Fruit fly (Drosophila melanogaster) whole organism, embryonic: ENCODE measurements around the gene CG34303.

Source experiments
- ATbp ChIP-seq: fragments of 200-800 bp; sonication (Bioruptor generic); optimal IDR thresholded peaks from 2 replicates; lab custom pipeline; 2017; ENCODE audit warnings: missing biosample characterization, mild to moderate bottlenecking, missing genetic modification characterization, missing genetic modification reagents
- CG10462 ChIP-seq: fragments of 200-800 bp; sonication (Bioruptor generic); optimal IDR thresholded peaks from 2 replicates; lab custom pipeline; 2016; ENCODE audit warnings: missing biosample characterization, missing genetic modification characterization
- CG11695 ChIP-seq: fragments of 200-800 bp; sonication (Bioruptor generic); IDR thresholded peaks from 3 replicates; pipeline ENCODE4 v1.3.6; 2022; ENCODE audit warnings: missing biosample characterization, missing genetic modification characterization
- CG14710 ChIP-seq: fragments of 200-800 bp; sonication (Bioruptor generic); optimal IDR thresholded peaks from 3 replicates; lab custom pipeline; 2019; ENCODE audit warnings: missing biosample characterization, mild to moderate bottlenecking, missing genetic modification characterization, moderate library complexity
- CG14860 ChIP-seq: fragments of 200-800 bp; sonication (Bioruptor generic); IDR thresholded peaks from 3 replicates; pipeline ENCODE4 v1.3.6; 2022; ENCODE audit warnings: missing biosample characterization, missing genetic modification characterization; ENCODE audit not compliant: partially characterized antibody
- CG15479 ChIP-seq: fragments of 200-800 bp; sonication (Bioruptor generic); optimal IDR thresholded peaks from 3 replicates; lab custom pipeline; 2019; ENCODE audit warnings: missing biosample characterization, mild to moderate bottlenecking, missing genetic modification characterization, moderate library complexity
- CG1603 ChIP-seq: fragments of 200-800 bp; sonication (Bioruptor generic); optimal IDR thresholded peaks from 2 replicates; lab custom pipeline; 2019; ENCODE audit warnings: missing biosample characterization, mild to moderate bottlenecking, missing genetic modification characterization, moderate library complexity
- CG17328 ChIP-seq: fragments of 200-800 bp; sonication (Bioruptor generic); IDR thresholded peaks from 2 replicates; pipeline ENCODE4 v1.3.6; 2022; ENCODE audit warnings: missing biosample characterization, missing genetic modification characterization
- CG17385 ChIP-seq: fragments of 200-800 bp; sonication (Bioruptor generic); optimal IDR thresholded peaks from 3 replicates; lab custom pipeline; 2018; ENCODE audit warnings: missing biosample characterization, mild to moderate bottlenecking, missing genetic modification characterization
- CG2120 ChIP-seq: fragments of 200-800 bp; sonication (Bioruptor generic); optimal IDR thresholded peaks from 3 replicates; lab custom pipeline; 2016; ENCODE audit warnings: missing biosample characterization, missing genetic modification characterization
- CG2889 ChIP-seq: fragments of 200-800 bp; sonication (Bioruptor generic); IDR thresholded peaks from 3 replicates; pipeline ENCODE4 v1.3.6; 2022; ENCODE audit warnings: missing biosample characterization, missing genetic modification characterization
- CG30403 ChIP-seq: fragments of 200-800 bp; sonication (Bioruptor generic); optimal IDR thresholded peaks from 3 replicates; lab custom pipeline; 2016; ENCODE audit warnings: missing biosample characterization, missing genetic modification characterization
- CG31441 ChIP-seq: fragments of 200-800 bp; sonication (Bioruptor generic); IDR thresholded peaks from 2 replicates; pipeline ENCODE4 v1.3.6; 2022; ENCODE audit warnings: missing biosample characterization, missing genetic modification characterization
- CG33557 ChIP-seq: fragments of 200-800 bp; sonication (Bioruptor generic); optimal IDR thresholded peaks from 2 replicates; lab custom pipeline; 2019; ENCODE audit warnings: missing biosample characterization, mild to moderate bottlenecking, missing genetic modification characterization, moderate library complexity
- CG34376 ChIP-seq: fragments of 200-800 bp; sonication (Bioruptor generic); optimal IDR thresholded peaks from 2 replicates; lab custom pipeline; 2018; ENCODE audit warnings: missing biosample characterization, mild to moderate bottlenecking, missing genetic modification characterization
- CG5953 ChIP-seq: fragments of 200-800 bp; sonication (Bioruptor generic); IDR thresholded peaks from 2 replicates; pipeline ENCODE4 v1.3.6; 2022; ENCODE audit warnings: missing biosample characterization, missing genetic modification characterization
- CG7357 ChIP-seq: fragments of 200-800 bp; sonication (Bioruptor generic); IDR thresholded peaks from 3 replicates; pipeline ENCODE4 v1.3.6; 2022; ENCODE audit warnings: missing biosample characterization, missing genetic modification characterization
- CG7556 ChIP-seq: fragments of 200-800 bp; sonication (Bioruptor generic); optimal IDR thresholded peaks from 2 replicates; lab custom pipeline; 2017; ENCODE audit warnings: missing biosample characterization, mild to moderate bottlenecking, missing genetic modification characterization
- CG8281 ChIP-seq: fragments of 200-800 bp; sonication (Bioruptor generic); optimal IDR thresholded peaks from 2 replicates; lab custom pipeline; 2018; ENCODE audit warnings: missing biosample characterization, mild to moderate bottlenecking, missing genetic modification characterization, moderate library complexity
- CG9609 ChIP-seq: fragments of 200-800 bp; sonication (Bioruptor generic); optimal IDR thresholded peaks from 3 replicates; lab custom pipeline; 2016; ENCODE audit warnings: missing biosample characterization, missing genetic modification characterization
- CG9817 ChIP-seq: fragments of 200-800 bp; sonication (Bioruptor generic); optimal IDR thresholded peaks from 2 replicates; lab custom pipeline; 2018; ENCODE audit warnings: missing biosample characterization, mild to moderate bottlenecking, missing genetic modification characterization, moderate library complexity
- Camta ChIP-seq: fragments of 200-800 bp; sonication (Bioruptor generic); optimal IDR thresholded peaks from 2 replicates; lab custom pipeline; 2016; ENCODE audit warnings: missing biosample characterization, missing genetic modification characterization
- D19A ChIP-seq: fragments of 200-800 bp; optimal IDR thresholded peaks from 3 replicates; lab custom pipeline; 2019; ENCODE audit warnings: missing biosample characterization, mild to moderate bottlenecking, missing genetic modification characterization, moderate library complexity
- Dad ChIP-seq: fragments of 200-800 bp; sonication (Bioruptor generic); optimal IDR thresholded peaks from 3 replicates; lab custom pipeline; 2016; ENCODE audit warnings: missing biosample characterization, missing genetic modification characterization
- Dbx ChIP-seq: fragments of 200-800 bp; sonication (Bioruptor generic); IDR thresholded peaks from 3 replicates; pipeline ENCODE4 v1.3.6; 2022; ENCODE audit warnings: missing biosample characterization, missing genetic modification characterization
- Eip74EF ChIP-seq, 2 experiments: fragments of 200-800 bp in 1 of 2; fragments of >200 bp in 1 of 2; sonication (Bioruptor generic) in 1 of 2; optimal IDR thresholded peaks; 2 replicates each; lab custom pipeline; 2017 to 2019; ENCODE audit warnings: missing biosample characterization in 2 of 2, missing genetic modification characterization in 2 of 2, mild to moderate bottlenecking in 1 of 2, moderate library complexity in 1 of 2
- Elba2 ChIP-seq: fragments of 200-800 bp; sonication (Bioruptor generic); optimal IDR thresholded peaks from 3 replicates; lab custom pipeline; 2016; ENCODE audit warnings: missing biosample characterization, missing genetic modification characterization
- Fer1 ChIP-seq: fragments of 200-800 bp; sonication (Bioruptor generic); optimal IDR thresholded peaks from 2 replicates; lab custom pipeline; 2017; ENCODE audit warnings: missing biosample characterization, mild to moderate bottlenecking, missing genetic modification characterization
- Lim3 ChIP-seq: fragments of 200-800 bp; sonication (Bioruptor generic); IDR thresholded peaks from 2 replicates; pipeline ENCODE4 v1.3.6; 2022; ENCODE audit warnings: missing biosample characterization, missing genetic modification characterization
- NC2α ChIP-seq: fragments of 200-800 bp; sonication (Bioruptor generic); optimal IDR thresholded peaks from 2 replicates; lab custom pipeline; 2016; ENCODE audit warnings: missing biosample characterization, missing genetic modification characterization
- NFAT ChIP-seq: fragments of 200-800 bp; sonication (Bioruptor generic); IDR thresholded peaks from 2 replicates; pipeline ENCODE4 v1.3.6; 2022; ENCODE audit warnings: missing biosample characterization, missing genetic modification characterization
- Pdp1 ChIP-seq, 2 experiments: fragments of 200-800 bp; sonication (Bioruptor generic); optimal IDR thresholded peaks; 3 replicates each; lab custom pipeline; 2016; ENCODE audit warnings: missing biosample characterization in 2 of 2, missing genetic modification characterization in 2 of 2, mild to moderate bottlenecking in 1 of 2, moderate library complexity in 1 of 2
- Rfx ChIP-seq: fragments of 200-800 bp; sonication (Bioruptor generic); IDR thresholded peaks from 2 replicates; pipeline ENCODE4 v1.3.6; 2022; ENCODE audit warnings: missing biosample characterization, missing genetic modification characterization
- amos ChIP-seq: fragments of 200-800 bp; sonication (Bioruptor generic); IDR thresholded peaks from 2 replicates; pipeline ENCODE4 v1.3.6; 2022; ENCODE audit warnings: missing biosample characterization, missing genetic modification characterization; ENCODE audit not compliant: partially characterized antibody
- ase ChIP-seq: fragments of 200-800 bp; sonication (Bioruptor generic); IDR thresholded peaks from 3 replicates; pipeline ENCODE4 v1.3.6; 2022; ENCODE audit warnings: missing biosample characterization, missing genetic modification characterization
- az2 ChIP-seq: fragments of 200-800 bp; sonication (Bioruptor generic); optimal IDR thresholded peaks from 3 replicates; lab custom pipeline; 2016; ENCODE audit warnings: missing biosample characterization, missing genetic modification characterization
- dm ChIP-seq: fragments of 200-800 bp; sonication (Bioruptor generic); optimal IDR thresholded peaks from 3 replicates; lab custom pipeline; 2016; ENCODE audit warnings: missing biosample characterization, missing genetic modification characterization
- dmrt99B ChIP-seq: fragments of 200-800 bp; sonication (Bioruptor generic); optimal IDR thresholded peaks from 2 replicates; lab custom pipeline; 2018; ENCODE audit warnings: missing biosample characterization, mild to moderate bottlenecking, missing genetic modification characterization, moderate library complexity
- ewg ChIP-seq: fragments of 200-800 bp; sonication (Bioruptor generic); optimal IDR thresholded peaks from 3 replicates; lab custom pipeline; 2017; ENCODE audit warnings: mild to moderate bottlenecking, missing biosample characterization, missing genetic modification reagents, missing genetic modification characterization
- gro ChIP-seq: fragments of 200-800 bp; sonication (Bioruptor generic); optimal IDR thresholded peaks from 2 replicates; lab custom pipeline; 2016; ENCODE audit warnings: missing biosample characterization, missing genetic modification characterization
- gt ChIP-seq: fragments of 200-800 bp; sonication (Bioruptor generic); IDR thresholded peaks from 2 replicates; pipeline ENCODE4 v1.3.6; 2022; ENCODE audit warnings: missing biosample characterization, missing genetic modification characterization
- hb ChIP-seq: fragments of 200-800 bp; sonication (Bioruptor generic); IDR thresholded peaks from 3 replicates; pipeline ENCODE4 v1.3.6; 2022; ENCODE audit warnings: missing biosample characterization, missing genetic modification characterization; ENCODE audit not compliant: partially characterized antibody
- pan ChIP-seq, 4 experiments: fragments of >200 bp in 3 of 4; fragments of 200-800 bp in 1 of 4; sonication (Bioruptor generic) in 1 of 4; optimal IDR thresholded peaks in 3 of 4; IDR thresholded peaks in 1 of 4; 2 replicates each; pipeline versions ENCODE4 v1.3.6 to Lab custom; 2017 to 2022; ENCODE audit warnings: missing biosample characterization in 2 of 4, missing genetic modification characterization in 2 of 4, mixed read lengths in 1 of 4
- pfk ChIP-seq: fragments of 200-800 bp; sonication (Bioruptor generic); optimal IDR thresholded peaks from 2 replicates; lab custom pipeline; 2018; ENCODE audit warnings: missing biosample characterization, mild to moderate bottlenecking, missing genetic modification characterization, moderate library complexity
- phol ChIP-seq: fragments of 200-800 bp; sonication (Bioruptor generic); optimal IDR thresholded peaks from 3 replicates; lab custom pipeline; 2018; ENCODE audit warnings: missing biosample characterization, mild to moderate bottlenecking, missing genetic modification characterization, moderate library complexity
- salm ChIP-seq: fragments of 200-800 bp; sonication (Bioruptor generic); optimal IDR thresholded peaks from 2 replicates; lab custom pipeline; 2018; ENCODE audit warnings: missing biosample characterization, mild to moderate bottlenecking, missing genetic modification characterization
- schlank ChIP-seq: fragments of 200-800 bp; sonication (Bioruptor generic); optimal IDR thresholded peaks from 2 replicates; lab custom pipeline; 2018; ENCODE audit warnings: missing biosample characterization, mild to moderate bottlenecking, missing genetic modification characterization
- sd ChIP-seq: fragments of 200-800 bp; sonication (Bioruptor generic); optimal IDR thresholded peaks from 3 replicates; lab custom pipeline; 2018; ENCODE audit warnings: missing biosample characterization, mild to moderate bottlenecking, missing genetic modification characterization, moderate library complexity
- slbo ChIP-seq: fragments of 200-800 bp; sonication (Bioruptor generic); IDR thresholded peaks from 2 replicates; pipeline ENCODE4 v1.3.6; 2022; ENCODE audit warnings: missing biosample characterization, missing genetic modification characterization
- vvl ChIP-seq: fragments of 200-800 bp; sonication (Bioruptor generic); IDR thresholded peaks from 2 replicates; pipeline ENCODE4 v1.3.6; 2022; ENCODE audit warnings: missing biosample characterization, missing genetic modification characterization
- zfh1 ChIP-seq: fragments of 200-800 bp; sonication (Bioruptor generic); IDR thresholded peaks from 3 replicates; pipeline ENCODE4 v1.3.6; 2022; ENCODE audit warnings: missing biosample characterization, missing genetic modification characterization

The CG34303 gene

DNA sequence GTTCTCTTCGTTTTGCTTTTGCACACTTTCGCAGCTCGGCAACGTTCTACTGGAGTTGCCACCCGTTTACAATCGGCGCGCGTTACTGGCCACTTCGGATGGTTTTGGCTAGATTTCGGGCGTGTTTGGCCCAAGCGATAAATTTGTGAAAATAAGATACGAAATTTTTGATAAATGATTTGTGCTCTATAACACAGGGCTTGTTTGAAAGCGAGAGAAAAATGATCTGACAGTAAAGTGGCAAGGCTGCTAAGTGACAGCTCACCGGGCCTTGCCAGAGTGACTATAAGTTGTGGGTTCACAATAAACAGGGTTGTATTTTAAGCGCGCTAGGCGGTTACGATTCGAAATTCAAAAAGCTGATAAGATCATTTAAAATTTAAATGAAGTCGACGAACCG is 41.7 kb downstream of the CG34303 start, which contains the start of gene Fmr1 (continued):
- TF ChIP-seq CG30403: peak; percentile 58
- no peak for TF ChIP-seq gt (GFP tag; lab: Robert Waterston, UW)
- no peak for TF ChIP-seq CG34376 (GFP tag; lab: Kevin White, UChicago)
- TF ChIP-seq NFAT (GFP tag; lab: Robert Waterston, UW): peak; percentile 46; the same call in 1 of the 2 replicates
- no peak for TF ChIP-seq salm (tag; lab: Kevin White, UChicago)
- TF ChIP-seq CG9817 (tag; lab: Kevin White, UChicago): peak; percentile 71
- peak; percentile 39 for TF ChIP-seq NC2α
- TF ChIP-seq CG31441: peak; percentile 39; the same call in 1 of the 2 replicates
- no peak for TF ChIP-seq dmrt99B (tag; lab: Kevin White, UChicago)
- TF ChIP-seq CG33557 (GFP tag; lab: Kevin White, UChicago): no peak
- no peak for TF ChIP-seq pfk
- peak; percentile 1 for TF ChIP-seq CG10462 (GFP tag; lab: Kevin White, UChicago)
- no peak for TF ChIP-seq CG17385 (GFP tag; lab: Kevin White, UChicago)
- TF ChIP-seq Eip74EF (GFP tag; optimal IDR thresholded peaks at IDR 0.05; lab: Kevin White, UChicago): no peak
- TF ChIP-seq CG9609 (GFP tag; lab: Kevin White, UChicago): peak; percentile 64
- TF ChIP-seq CG14860: no peak
- TF ChIP-seq CG14710 (tag; lab: Kevin White, UChicago): peak; percentile 87
- TF ChIP-seq ewg (GFP tag; lab: Kevin White, UChicago): peak; percentile 53
- peak; percentile 73 for TF ChIP-seq Dad
- TF ChIP-seq slbo: peak; percentile 62
- TF ChIP-seq amos (GFP tag; lab: Robert Waterston, UW): 0 out of 2 replicates have a peak, but pooled peaks have one; percentile 38
- TF ChIP-seq CG17328: peak; percentile 26; the same call in 1 of the 2 replicates
- peak; percentile 12 for TF ChIP-seq ATbp
- no peak for TF ChIP-seq ase
- peak; percentile 91 for TF ChIP-seq CG1603 (tag; lab: Kevin White, UChicago)
- TF ChIP-seq CG11695 (GFP tag; lab: Robert Waterston, UW): no peak
- TF ChIP-seq hb (GFP tag; lab: Robert Waterston, UW): no peak
- peak; percentile 60 for TF ChIP-seq Camta
- TF ChIP-seq Lim3 (GFP tag; lab: Robert Waterston, UW): no peak
- peak; percentile 26 for TF ChIP-seq az2 (GFP tag; lab: Kevin White, UChicago)
- TF ChIP-seq CG5953 (GFP tag; lab: Robert Waterston, UW): no peak
- TF ChIP-seq zfh1 (GFP tag; lab: Robert Waterston, UW): peak; percentile 31; the same call in 1 of the 3 replicates
- TF ChIP-seq CG2889 (GFP tag; lab: Robert Waterston, UW): no peak
- TF ChIP-seq Dbx: peak; percentile 37; the same call in 1 of the 3 replicates
- no peak for TF ChIP-seq CG7357 (GFP tag; lab: Robert Waterston, UW)
- TF ChIP-seq CG2120 (GFP tag; lab: Kevin White, UChicago): peak; percentile 72
- TF ChIP-seq sd (tag; lab: Kevin White, UChicago): no peak
- TF ChIP-seq CG8281: no peak

- TF ChIP-seq pan (optimal IDR thresholded peaks at IDR 0.05; lab: Kevin White, UChicago): no peak
- peak in 1 of 2 experiments; percentile 34 for TF ChIP-seq pan (GFP tag; optimal IDR thresholded peaks at IDR 0.05 in 1 of 2, IDR thresholded peaks at IDR 0.05 in 1 of 2)
- TF ChIP-seq D19A: peak; percentile 94
- no peak for TF ChIP-seq schlank (tag; lab: Kevin White, UChicago)
- TF ChIP-seq gro: no peak
- TF ChIP-seq CG7556 (GFP tag; lab: Kevin White, UChicago): peak; percentile 3
- TF ChIP-seq vvl (GFP tag; lab: Robert Waterston, UW): peak; percentile 84
- no peak for TF ChIP-seq phol (tag; lab: Kevin White, UChicago)
- TF ChIP-seq Rfx (GFP tag; lab: Robert Waterston, UW): peak; percentile 52; the same call in 1 of the 2 replicates
- peak; percentile 56 for TF ChIP-seq Fer1 (GFP tag; lab: Kevin White, UChicago)
- peak; percentile 26 for TF ChIP-seq CG15479 (GFP tag; lab: Kevin White, UChicago)
- TF ChIP-seq Elba2 (GFP tag; lab: Kevin White, UChicago): peak; percentile 73
- peak in 1 of 2 experiments; percentile 43 for TF ChIP-seq Pdp1 (GFP tag; optimal IDR thresholded peaks at IDR 0.05; lab: Kevin White, UChicago)
- TF ChIP-seq dm (GFP tag; lab: Kevin White, UChicago): peak; percentile 10
Measured at dm6 chr3R:10109212-10109880, 42.3 kb downstream of the CG34303 start.
